Worm (Caenorhabditis elegans) whole organism, L4 larva: Measurements from ENCODE around the gene F56D1.1.

Experiments
- F26F4.8 ChIP-seq: fragments of 200-800 bp; sonication (Bioruptor generic); conservative IDR thresholded peaks from 2 replicates; pipeline ENCODE4 v1.3.6; 2022; ENCODE audit warnings: missing genetic modification characterization, missing compliant biosample characterization
- ceh-28 ChIP-seq: fragments of 150-350 bp; optimal IDR thresholded peaks from 2 replicates; lab custom pipeline; 2014; ENCODE audit warnings: missing biosample characterization, missing genetic modification reagents, missing genetic modification characterization
- cey-2 ChIP-seq: sonication (generic microtip); optimal IDR thresholded peaks from 3 replicates; lab custom pipeline; 2017; ENCODE audit warnings: missing genetic modification characterization, mild to moderate bottlenecking, missing compliant biosample characterization, antibody characterized with exemption, borderline replicate concordance; ENCODE audit not compliant: insufficient read depth
- daf-12 ChIP-seq: fragments of 150-350 bp; optimal IDR thresholded peaks from 2 replicates; lab custom pipeline; 2014; ENCODE audit warnings: missing biosample characterization, missing genetic modification reagents, missing genetic modification characterization
- daf-8 ChIP-seq: fragments of 200-800 bp; sonication (Bioruptor generic); IDR thresholded peaks from 2 replicates; pipeline ENCODE4 v1.3.6; 2022; ENCODE audit warnings: missing genetic modification characterization, missing compliant biosample characterization
- dmd-9 ChIP-seq: fragments of 200-800 bp; sonication (Bioruptor generic); IDR thresholded peaks from 2 replicates; pipeline ENCODE4 v1.3.6; 2022; ENCODE audit warnings: missing genetic modification reagents, missing genetic modification characterization, missing compliant biosample characterization
- lin-13 ChIP-seq: fragments of 150-350 bp; optimal IDR thresholded peaks from 2 replicates; lab custom pipeline; 2014; ENCODE audit warnings: missing biosample characterization, missing genetic modification reagents, missing genetic modification characterization
- lsy-2 ChIP-seq, 2 experiments: fragments of 150-350 bp in 1 of 2; sonication (generic microtip) in 1 of 2; optimal IDR thresholded peaks; 2 replicates each; lab custom pipeline; 2014 to 2017; ENCODE audit warnings: missing biosample characterization in 2 of 2, missing genetic modification characterization in 2 of 2
- saeg-2 ChIP-seq: fragments of 200-800 bp; sonication (Bioruptor generic); IDR thresholded peaks from 2 replicates; pipeline ENCODE4 v1.3.6; 2022; ENCODE audit warnings: missing genetic modification reagents, missing genetic modification characterization, missing compliant biosample characterization
- skn-1 ChIP-seq: fragments of 150-350 bp; optimal IDR thresholded peaks from 2 replicates; lab custom pipeline; 2014; ENCODE audit warnings: missing biosample characterization, missing genetic modification characterization

ce11 chrII:5500470-5500869 is 22.1 kb downstream of the F56D1.1 start, which contains the start of gene fzy-1:
- TF ChIP-seq daf-12 (no peak), F26F4.8 (GFP tag; lab: Robert Waterston, UW) (no peak), saeg-2 (GFP tag; lab: Robert Waterston, UW) (no peak), daf-8 (GFP tag; lab: Robert Waterston, UW) (no peak), dmd-9 (GFP tag; lab: Robert Waterston, UW) (no peak), cey-2 (tag; lab: Kevin White, UChicago) (no peak), skn-1 (tag; lab: Kevin White, UChicago) (no peak), lin-13 (no peak), lsy-2 (tag; optimal IDR thresholded peaks at IDR 0.05; lab: Kevin White, UChicago) (no peak), ceh-28 (no peak)
